Fruit fly (Drosophila melanogaster): ENCODE data around the gene mtsh.
A peak's percentile ranks its signal among the peaks of the same experiment; 100 is the strongest.

mtsh gene

DNA sequence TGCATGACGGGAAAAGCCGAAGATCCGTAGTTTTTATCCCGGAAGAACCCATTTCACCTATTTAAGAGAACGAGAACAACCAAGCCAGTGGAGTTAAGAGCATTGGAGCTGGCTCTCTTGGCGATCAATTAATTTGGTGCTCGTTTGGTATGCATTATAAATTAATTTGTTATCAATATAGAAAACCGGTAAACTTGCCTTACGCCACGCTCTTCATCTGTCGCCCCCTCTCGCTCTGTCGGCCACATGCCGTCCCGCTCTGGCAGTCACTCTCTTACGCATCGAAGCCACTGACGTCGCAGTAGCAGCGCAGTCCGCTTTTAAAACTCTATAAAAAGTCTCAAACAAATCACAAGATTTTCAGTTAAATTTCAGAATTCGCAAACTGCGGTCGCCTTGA is 26.6 kb upstream of the mtsh start, which contains the start of gene CG7778:
Gene CG7778, plus strand, starts transcription at position 361 of the 400 bp plus-strand sequence.
- TF ChIP-seq Sox15 (GFP tag; optimal IDR thresholded peaks at IDR 0.05) (no peak), Eip78C (GFP tag) (peak; percentile 0)

DNA sequence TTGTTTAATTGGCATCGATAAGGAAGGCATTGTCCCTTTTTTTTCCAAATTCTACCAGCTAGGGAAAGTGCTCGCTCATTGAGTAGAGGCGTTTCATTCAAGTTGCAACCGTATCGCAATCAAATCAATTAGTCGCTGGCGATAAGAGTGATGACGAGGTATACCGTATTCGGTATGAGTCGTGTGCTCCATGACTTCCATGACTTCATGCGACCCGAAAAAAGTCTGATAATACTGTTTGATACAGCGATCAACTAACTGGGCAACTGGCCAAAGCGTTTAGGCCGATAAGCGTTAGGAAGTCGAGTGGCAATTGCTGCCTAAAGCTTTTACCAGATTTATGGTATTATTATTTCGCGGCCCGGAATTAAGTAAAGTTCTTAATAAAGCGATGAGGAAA is 24.8 kb upstream of the mtsh start:
- TF ChIP-seq vri (GFP tag; optimal IDR thresholded peaks at IDR 0.05) (peak; percentile 70), svp (GFP tag) (peak; percentile 84), CG31627 (GFP tag; optimal IDR thresholded peaks at IDR 0.05) (no peak), salr (GFP tag; optimal IDR thresholded peaks at IDR 0.05) (no peak)

DNA sequence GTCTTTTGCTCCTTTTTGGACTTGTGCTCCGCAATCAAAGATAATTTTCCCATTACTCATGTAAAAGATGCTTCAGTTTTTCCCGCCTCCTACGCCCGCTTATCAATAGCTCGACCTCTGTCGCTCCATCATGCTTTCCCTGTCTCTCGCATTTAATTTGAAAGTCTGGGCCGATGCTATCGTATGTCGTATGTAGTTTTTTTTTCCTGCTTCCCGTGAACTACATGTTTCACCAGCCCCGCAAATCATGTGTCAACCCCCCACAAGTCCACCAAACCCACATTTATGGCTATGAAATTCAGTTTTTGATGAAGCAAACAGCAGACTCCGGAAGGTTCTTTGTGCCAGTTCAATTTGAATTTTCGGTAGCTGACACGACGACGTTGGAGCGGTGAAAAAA is 22.7 kb upstream of the mtsh start, which contains the start of gene CG14273:
Gene CG14273, plus strand, starts transcription at position 301 of the 400 bp plus-strand sequence.
- no peak for TF ChIP-seq dsx (GFP tag; optimal IDR thresholded peaks at IDR 0.05; ENCODE audit: poor library complexity, severe bottlenecking)
- TF ChIP-seq fd85E (GFP tag; optimal IDR thresholded peaks at IDR 0.05) = no peak
- TF ChIP-seq pdm3 (GFP tag; optimal IDR thresholded peaks at IDR 0.05) = no peak
- TF ChIP-seq dac (GFP tag; optimal IDR thresholded peaks at IDR 0.05) = no peak
- TF ChIP-seq Eip78C (GFP tag) = no peak

DNA sequence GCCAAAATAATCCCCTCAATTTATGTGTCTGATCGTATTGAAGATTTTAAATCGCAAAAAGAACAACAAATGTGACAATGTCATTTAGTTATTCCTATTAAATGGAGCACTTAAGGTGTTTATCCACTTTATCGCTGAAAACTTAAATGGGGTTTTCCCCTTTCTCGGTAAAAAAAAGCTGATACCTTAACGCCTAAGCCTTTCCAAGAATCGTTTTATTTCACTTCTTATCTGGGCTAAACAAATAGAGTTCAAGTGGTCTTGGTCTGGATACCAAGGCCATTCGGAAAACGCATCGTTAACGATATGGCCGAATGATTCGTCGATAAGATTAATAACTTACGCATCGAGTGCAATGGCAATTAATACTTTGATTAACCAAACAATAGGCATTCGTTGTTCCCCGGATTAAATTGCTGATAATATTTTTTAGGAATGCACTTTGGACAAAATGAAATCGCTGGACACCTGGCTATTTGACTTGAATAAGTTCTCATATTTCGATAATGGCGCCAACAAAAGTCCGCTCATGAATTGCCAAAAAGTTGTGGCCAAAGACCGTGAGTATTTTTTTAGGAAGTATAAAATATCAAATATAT is 20.1 kb upstream of the mtsh start:
- TF ChIP-seq topi (GFP tag; optimal IDR thresholded peaks at IDR 0.05) = no peak
- TF ChIP-seq Ets96B (tag; optimal IDR thresholded peaks at IDR 0.05) = no peak
- TF ChIP-seq CG3032 (tag; optimal IDR thresholded peaks at IDR 0.05) = no peak

DNA sequence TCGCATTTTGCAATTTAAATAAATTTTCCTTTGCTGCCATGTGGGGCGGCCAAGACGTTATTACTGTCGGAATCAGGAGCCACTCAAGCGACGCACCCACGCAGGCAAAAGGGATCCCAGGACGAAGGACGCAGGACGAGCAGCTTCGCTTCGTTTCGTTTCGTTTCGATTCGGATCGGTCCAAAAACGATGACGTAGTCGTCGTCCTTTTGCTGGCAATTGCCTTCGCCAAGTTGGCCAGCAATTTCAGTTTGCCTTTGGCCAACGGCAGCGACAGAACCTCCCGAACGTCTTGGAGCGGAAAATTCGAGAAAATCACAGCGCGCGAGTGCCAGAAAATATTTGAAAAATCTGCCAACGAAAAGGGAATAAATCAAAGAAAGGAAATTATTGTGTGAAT is 18.3 kb upstream of the mtsh start, which contains the start of gene witty:
Gene witty, plus strand, starts transcription at position 249 of the 400 bp plus-strand sequence.
- TF ChIP-seq Ets21C (GFP tag; optimal IDR thresholded peaks at IDR 0.05) = no peak
- TF ChIP-seq Eip93F (GFP tag; optimal IDR thresholded peaks at IDR 0.05) = no peak
- no peak for TF ChIP-seq Blimp-1 (GFP tag; optimal IDR thresholded peaks at IDR 0.05)
- no peak for TF ChIP-seq CG6276 (GFP tag; optimal IDR thresholded peaks at IDR 0.05)
- no peak for TF ChIP-seq CG31627 (GFP tag; optimal IDR thresholded peaks at IDR 0.05)
- TF ChIP-seq CG3919 (GFP tag; optimal IDR thresholded peaks at IDR 0.05) = no peak
- no peak for TF ChIP-seq CG9139 (GFP tag; optimal IDR thresholded peaks at IDR 0.05)
- TF ChIP-seq dac (GFP tag; optimal IDR thresholded peaks at IDR 0.05) = no peak
- no peak for TF ChIP-seq spab (GFP tag; optimal IDR thresholded peaks at IDR 0.05)
- TF ChIP-seq CG32006 (GFP tag; optimal IDR thresholded peaks at IDR 0.05) = no peak

DNA sequence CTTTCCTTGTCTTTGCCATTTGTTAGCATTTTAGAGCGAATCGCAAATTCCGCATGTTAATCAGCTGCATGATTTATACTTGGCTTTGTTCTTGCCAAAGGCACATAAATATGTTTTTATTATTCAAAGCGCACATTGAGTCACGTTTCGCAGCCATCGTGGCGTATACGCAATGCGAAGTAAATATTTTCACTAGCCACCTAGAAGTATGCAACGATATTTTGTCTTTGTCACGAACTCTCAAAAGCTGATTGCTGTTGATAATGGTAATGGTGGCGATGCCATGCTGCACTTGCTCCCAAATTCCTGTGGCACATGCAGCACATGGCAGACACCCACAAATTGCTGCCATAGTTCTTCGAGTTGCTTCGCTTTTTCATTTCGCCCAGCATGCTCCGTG is 15.0 kb upstream of the mtsh start:
- no peak for TF ChIP-seq acj6 (GFP tag; optimal IDR thresholded peaks at IDR 0.05)
- no peak for TF ChIP-seq CG9139 (GFP tag; optimal IDR thresholded peaks at IDR 0.05)
- no peak for TF ChIP-seq Eip93F (GFP tag; optimal IDR thresholded peaks at IDR 0.05)
- no peak for TF ChIP-seq CG6808 (GFP tag; optimal IDR thresholded peaks at IDR 0.05)
- peak; percentile 15 for TF ChIP-seq OdsH (GFP tag; optimal IDR thresholded peaks at IDR 0.05)
- no peak for TF ChIP-seq CG16779 (tag; optimal IDR thresholded peaks at IDR 0.05)
- peak; percentile 73 for TF ChIP-seq Eip78C (GFP tag)
- TF ChIP-seq Gug (GFP tag; IDR thresholded peaks at IDR 0.05) = no peak
- no peak for TF ChIP-seq CG11902 (GFP tag; optimal IDR thresholded peaks at IDR 0.05)
- no peak for TF ChIP-seq CG11762 (GFP tag; optimal IDR thresholded peaks at IDR 0.05; ENCODE audit: insufficient read depth)
- no peak for TF ChIP-seq Lpt (GFP tag; optimal IDR thresholded peaks at IDR 0.05)
- no peak for TF ChIP-seq eg (GFP tag; IDR thresholded peaks at IDR 0.05)
- no peak for TF ChIP-seq CG15336 (GFP tag; IDR thresholded peaks at IDR 0.05)
- TF ChIP-seq CG6163 (GFP tag; IDR thresholded peaks at IDR 0.05) = 0 out of 3 replicates have a peak, but pooled peaks have one; percentile 23
- no peak for TF ChIP-seq svp (GFP tag)
- TF ChIP-seq CG3919 (GFP tag; optimal IDR thresholded peaks at IDR 0.05) = peak; percentile 6
- no peak for TF ChIP-seq Blimp-1 (GFP tag; optimal IDR thresholded peaks at IDR 0.05)
- no peak for TF ChIP-seq CG8119 (GFP tag; IDR thresholded peaks at IDR 0.05)
- TF ChIP-seq CG6276 (GFP tag; optimal IDR thresholded peaks at IDR 0.05) = no peak
- no peak for TF ChIP-seq CG3032 (tag; optimal IDR thresholded peaks at IDR 0.05)
- TF ChIP-seq fd85E (GFP tag; optimal IDR thresholded peaks at IDR 0.05) = no peak
- TF ChIP-seq achi (GFP tag; optimal IDR thresholded peaks at IDR 0.05) = peak; percentile 7
